Worm (Caenorhabditis elegans): ENCODE results near the gene srd-29.

ce11 chrV:7686189-7686588, 50.6 kb downstream of the srd-29 start, which contains the start of the genes nhr-94 and nhr-152:
- TF ChIP-seq ztf-29 (GFP tag; IDR thresholded peaks at IDR 0.05) (no peak), med-1 (GFP tag; optimal IDR thresholded peaks at IDR 0.05; ENCODE audit: insufficient read depth) (no peak), ref-1 (GFP tag; conservative IDR thresholded peaks at IDR 0.05) (no peak), klf-2 (GFP tag; conservative IDR thresholded peaks at IDR 0.05) (no peak)
